Worm (Caenorhabditis elegans) whole organism, L4 larva: ENCODE results near the gene nap-1.
"Not testable (repeated sequence)": the region's sequence is repeated elsewhere in the genome, so short reads cannot be mapped to it uniquely, and the experiment has no call there.

ENCODE experiments used
- D1046.2 ChIP-seq: fragments of 200-800 bp; sonication (Bioruptor generic); IDR thresholded peaks from 2 replicates; pipeline ENCODE4 v1.3.6; 2022; ENCODE audit warnings: missing genetic modification characterization, missing compliant biosample characterization
- F44E2.7 ChIP-seq: fragments of 200-800 bp; sonication (Bioruptor generic); IDR thresholded peaks from 2 replicates; pipeline ENCODE4 v2.1.2; 2022; ENCODE audit warnings: missing genetic modification characterization, missing compliant biosample characterization
- T20F7.1 ChIP-seq: fragments of 200-800 bp; sonication (Bioruptor generic); optimal IDR thresholded peaks from 2 replicates; lab custom pipeline; 2018; ENCODE audit warnings: mild to moderate bottlenecking, missing genetic modification characterization, missing compliant biosample characterization
- Y105C5A.15 ChIP-seq: fragments of 200-800 bp; sonication (Bioruptor generic); IDR thresholded peaks from 2 replicates; pipeline ENCODE4 v1.3.6; 2022; ENCODE audit warnings: missing genetic modification characterization, missing compliant biosample characterization
- Y48G9A.11 ChIP-seq: fragments of 200-800 bp; sonication (Bioruptor generic); IDR thresholded peaks from 2 replicates; pipeline ENCODE4 v1.3.6; 2022; ENCODE audit warnings: missing genetic modification reagents, missing genetic modification characterization, missing compliant biosample characterization
- Y5F2A.4 ChIP-seq: fragments of 200-800 bp; sonication (Bioruptor generic); optimal IDR thresholded peaks from 2 replicates; lab custom pipeline; 2018; ENCODE audit warnings: mild to moderate bottlenecking, missing genetic modification characterization, missing compliant biosample characterization
- Y75B8A.6 ChIP-seq: fragments of 200-800 bp; sonication (Bioruptor generic); IDR thresholded peaks from 2 replicates; pipeline ENCODE4 v1.3.6; 2022; ENCODE audit warnings: missing genetic modification reagents, missing genetic modification characterization, missing compliant biosample characterization
- ZK337.2 ChIP-seq: fragments of 200-800 bp; sonication (Bioruptor generic); IDR thresholded peaks from 2 replicates; pipeline ENCODE4 v1.3.6; 2022; ENCODE audit warnings: missing genetic modification reagents, missing genetic modification characterization, missing compliant biosample characterization
- aha-1 ChIP-seq: fragments of 150-350 bp; peaks from one replicate; lab custom pipeline; 2014; ENCODE audit warnings: missing biosample characterization, missing genetic modification characterization
- arid-1 ChIP-seq: fragments of 200-800 bp; sonication (Bioruptor generic); conservative IDR thresholded peaks from 2 replicates; pipeline ENCODE4 v1.3.6; 2022; ENCODE audit warnings: missing genetic modification reagents, missing genetic modification characterization, missing compliant biosample characterization
- attf-4 ChIP-seq: sonication (generic microtip); optimal IDR thresholded peaks from 3 replicates; lab custom pipeline; 2017; ENCODE audit warnings: missing biosample characterization, missing genetic modification characterization
- ceh-44 ChIP-seq: fragments of 200-800 bp; sonication (Bioruptor generic); IDR thresholded peaks from 2 replicates; pipeline ENCODE4 v1.3.6; 2022; ENCODE audit warnings: missing genetic modification reagents, missing genetic modification characterization, missing compliant biosample characterization
- ces-1 ChIP-seq: fragments of 150-350 bp; sonication (generic microtip); optimal IDR thresholded peaks from 4 replicates; lab custom pipeline; 2014; ENCODE audit warnings: missing biosample characterization, missing genetic modification reagents, missing genetic modification characterization
- cey-2 ChIP-seq: sonication (generic microtip); optimal IDR thresholded peaks from 3 replicates; lab custom pipeline; 2017; ENCODE audit warnings: missing genetic modification characterization, mild to moderate bottlenecking, missing compliant biosample characterization, antibody characterized with exemption, borderline replicate concordance; ENCODE audit not compliant: insufficient read depth
- ctbp-1 ChIP-seq: fragments of 200-800 bp; sonication (Bioruptor generic); IDR thresholded peaks from 2 replicates; pipeline ENCODE4 v1.3.6; 2022; ENCODE audit warnings: missing genetic modification reagents, missing genetic modification characterization, missing compliant biosample characterization
- daf-12 ChIP-seq: fragments of 150-350 bp; optimal IDR thresholded peaks from 2 replicates; lab custom pipeline; 2014; ENCODE audit warnings: missing biosample characterization, missing genetic modification reagents, missing genetic modification characterization
- dmd-6 ChIP-seq: fragments of 200-800 bp; sonication (Bioruptor generic); IDR thresholded peaks from 2 replicates; pipeline ENCODE4 v1.3.6; 2022; ENCODE audit warnings: missing genetic modification reagents, missing genetic modification characterization, missing compliant biosample characterization
- dmd-8 ChIP-seq: fragments of 200-800 bp; sonication (Bioruptor generic); IDR thresholded peaks from 2 replicates; pipeline ENCODE4 v1.3.6; 2022; ENCODE audit warnings: missing genetic modification characterization, missing compliant biosample characterization
- egl-27 ChIP-seq: sonication (generic microtip); optimal IDR thresholded peaks from 3 replicates; lab custom pipeline; 2017; ENCODE audit warnings: missing biosample characterization, missing genetic modification reagents, missing genetic modification characterization
- egl-43 ChIP-seq: fragments of 200-800 bp; sonication (Bioruptor generic); IDR thresholded peaks from 2 replicates; pipeline ENCODE4 v1.3.6; 2022; ENCODE audit warnings: missing genetic modification reagents, missing genetic modification characterization, missing compliant biosample characterization
- fos-1 ChIP-seq: fragments of 150-350 bp; optimal IDR thresholded peaks from 2 replicates; lab custom pipeline; 2014; ENCODE audit warnings: missing biosample characterization, missing genetic modification characterization
- gei-8 ChIP-seq: fragments of 200-800 bp; sonication (Bioruptor generic); optimal IDR thresholded peaks from 2 replicates; lab custom pipeline; 2018; ENCODE audit warnings: mild to moderate bottlenecking, missing genetic modification characterization, missing compliant biosample characterization
- lim-7 ChIP-seq: fragments of 200-800 bp; sonication (Bioruptor generic); IDR thresholded peaks from 2 replicates; pipeline ENCODE4 v1.3.6; 2022; ENCODE audit warnings: missing genetic modification characterization, missing compliant biosample characterization
- lin-1 ChIP-seq: fragments of 200-800 bp; sonication (Bioruptor generic); IDR thresholded peaks from 2 replicates; pipeline ENCODE4 v1.3.6; 2022; ENCODE audit warnings: missing genetic modification reagents, missing genetic modification characterization, missing compliant biosample characterization
- lin-38 ChIP-seq: fragments of 200-800 bp; sonication (Bioruptor generic); IDR thresholded peaks from 2 replicates; pipeline ENCODE4 v1.3.6; 2022; ENCODE audit warnings: missing genetic modification reagents, missing genetic modification characterization, missing compliant biosample characterization
- lin-39 ChIP-seq: fragments of 150-350 bp; optimal IDR thresholded peaks from 2 replicates; lab custom pipeline; 2014; ENCODE audit warnings: missing biosample characterization, missing genetic modification reagents, missing genetic modification characterization
- madf-5 ChIP-seq, 2 experiments: fragments of 200-800 bp; sonication (Bioruptor generic); IDR thresholded peaks; 2 replicates each; pipeline ENCODE4 v1.3.6; 2022; ENCODE audit warnings: missing compliant biosample characterization in 2 of 2, missing genetic modification characterization in 2 of 2
- madf-9 ChIP-seq: fragments of 200-800 bp; sonication (Bioruptor generic); conservative IDR thresholded peaks from 2 replicates; pipeline ENCODE4 v1.3.6; 2022; ENCODE audit warnings: missing genetic modification reagents, missing genetic modification characterization, missing compliant biosample characterization
- mdt-29 ChIP-seq: fragments of 200-800 bp; sonication (Bioruptor generic); IDR thresholded peaks from 2 replicates; pipeline ENCODE4 v1.3.6; 2022; ENCODE audit warnings: missing genetic modification reagents, missing genetic modification characterization, missing compliant biosample characterization
- mxl-2 ChIP-seq: fragments of 200-800 bp; sonication (Bioruptor generic); conservative IDR thresholded peaks from 2 replicates; pipeline ENCODE4 v1.3.6; 2022; ENCODE audit warnings: missing genetic modification reagents, missing genetic modification characterization, missing compliant biosample characterization
- nhr-10 ChIP-seq: fragments of 150-350 bp; optimal IDR thresholded peaks from 2 replicates; lab custom pipeline; 2014; ENCODE audit warnings: missing biosample characterization, missing genetic modification characterization
- nhr-41 ChIP-seq: fragments of 200-800 bp; sonication (Bioruptor generic); IDR thresholded peaks from 2 replicates; pipeline ENCODE4 v1.3.6; 2022; ENCODE audit warnings: missing genetic modification reagents, missing genetic modification characterization, missing compliant biosample characterization
- nhr-48 ChIP-seq: sonication (generic microtip); optimal IDR thresholded peaks from 2 replicates; lab custom pipeline; 2016; ENCODE audit warnings: mild to moderate bottlenecking, missing genetic modification characterization, missing compliant biosample characterization
- nhr-76 ChIP-seq: fragments of 150-350 bp; optimal IDR thresholded peaks from 2 replicates; lab custom pipeline; 2014; ENCODE audit warnings: missing biosample characterization, missing genetic modification characterization
- pha-4 ChIP-seq, 2 experiments: fragments of 150-350 bp in 1 of 2; fragments of 200-800 bp in 1 of 2; sonication (Bioruptor generic) in 1 of 2; IDR thresholded peaks in 1 of 2; optimal IDR thresholded peaks in 1 of 2; 2 replicates each; pipeline versions ENCODE4 v1.3.6 to Lab custom; 2014 to 2022; ENCODE audit warnings: missing genetic modification characterization in 2 of 2, missing genetic modification reagents in 2 of 2, missing biosample characterization in 1 of 2, missing compliant biosample characterization in 1 of 2
- rbr-2 ChIP-seq: sonication (generic microtip); optimal IDR thresholded peaks from 2 replicates; lab custom pipeline; 2016; ENCODE audit warnings: missing genotype, missing genetic modification characterization, missing compliant biosample characterization
- saeg-2 ChIP-seq: fragments of 200-800 bp; sonication (Bioruptor generic); IDR thresholded peaks from 2 replicates; pipeline ENCODE4 v1.3.6; 2022; ENCODE audit warnings: missing genetic modification reagents, missing genetic modification characterization, missing compliant biosample characterization
- snpc-1.2 ChIP-seq: fragments of 200-800 bp; sonication (Bioruptor generic); IDR thresholded peaks from 2 replicates; pipeline ENCODE4 v1.3.6; 2022; ENCODE audit warnings: missing genetic modification reagents, missing genetic modification characterization, missing compliant biosample characterization
- snpc-4 ChIP-seq: fragments of 150-350 bp; optimal IDR thresholded peaks from 2 replicates; lab custom pipeline; 2014; ENCODE audit warnings: missing biosample characterization, missing genetic modification characterization
- tra-1 ChIP-seq: fragments of 200-800 bp; sonication (Bioruptor generic); IDR thresholded peaks from 2 replicates; pipeline ENCODE4 v1.3.6; 2022; ENCODE audit warnings: missing genetic modification reagents, missing genetic modification characterization, missing compliant biosample characterization
- vab-7 ChIP-seq: fragments of 200-800 bp; sonication (Bioruptor generic); IDR thresholded peaks from 2 replicates; pipeline ENCODE4 v1.3.6; 2022; ENCODE audit warnings: missing genetic modification reagents, missing genetic modification characterization, missing compliant biosample characterization
- zfp-3 ChIP-seq: fragments of 200-800 bp; sonication (Bioruptor generic); conservative IDR thresholded peaks from 2 replicates; pipeline ENCODE4 v1.3.6; 2022; ENCODE audit warnings: missing genetic modification reagents, missing genetic modification characterization, missing compliant biosample characterization
- zip-2 ChIP-seq: fragments of 150-350 bp; optimal IDR thresholded peaks from 2 replicates; lab custom pipeline; 2014; ENCODE audit warnings: missing biosample characterization, missing genetic modification characterization
- ztf-7 ChIP-seq: fragments of 150-350 bp; optimal IDR thresholded peaks from 2 replicates; lab custom pipeline; 2014; ENCODE audit warnings: missing biosample characterization, missing genetic modification characterization

The nap-1 gene

DNA sequence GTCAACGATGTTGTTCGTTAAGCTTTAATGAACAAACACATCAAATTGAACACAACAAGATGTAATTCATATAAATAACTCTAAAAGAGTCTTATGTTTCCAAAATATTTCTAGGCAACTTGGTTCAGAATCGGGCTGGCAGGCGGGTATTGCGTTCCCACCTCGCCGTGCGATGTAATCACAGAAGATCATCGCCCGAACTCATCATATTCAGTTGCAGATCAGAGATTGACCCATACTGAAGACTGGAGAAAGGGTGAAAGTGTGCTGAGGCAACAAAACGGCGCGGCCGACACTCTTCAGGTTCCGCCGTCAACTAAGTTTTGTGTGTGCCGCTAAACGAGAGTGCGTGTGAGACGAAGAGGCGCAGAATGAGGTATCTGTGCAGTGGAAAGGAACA, 49.4 kb upstream of the nap-1 start (continued):
- TF ChIP-seq lin-39 (tag; lab: Kevin White, UChicago), result no peak
- TF ChIP-seq T20F7.1 (GFP tag; lab: Kevin White, UChicago), result peak; percentile 9
- TF ChIP-seq snpc-1.2 (GFP tag; lab: Robert Waterston, UW), result peak; percentile 95
- peak; percentile 65 for TF ChIP-seq ztf-7
- TF ChIP-seq cey-2 (tag; lab: Kevin White, UChicago), result no peak
- peak; percentile 83 for TF ChIP-seq dmd-6 (GFP tag; lab: Robert Waterston, UW)

DNA sequence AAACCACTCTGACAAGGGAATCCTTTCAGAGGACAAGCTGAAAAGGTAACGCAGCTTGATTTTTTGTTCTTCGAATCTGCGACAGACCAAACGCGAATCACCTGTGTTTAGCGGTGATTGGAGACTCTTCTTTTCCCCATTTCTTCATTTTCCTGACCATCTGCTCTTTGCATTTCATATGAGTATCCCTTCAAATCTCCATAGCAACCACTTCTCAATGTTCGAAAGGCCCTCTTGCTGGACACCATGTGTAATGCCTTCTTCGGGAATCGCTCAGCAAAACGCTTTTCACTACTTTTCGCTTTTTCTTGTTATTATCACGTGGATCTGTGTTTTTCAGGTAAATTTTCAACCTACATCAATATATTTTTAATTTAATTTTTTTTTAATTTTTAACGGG, 47.4 kb upstream of the nap-1 start, which contains the start of the genes T26A8.3 and tmem-231:
Gene T26A8.3, minus strand, starts transcription at position 101 of the 400 bp plus-strand sequence.
Gene tmem-231, plus strand, starts transcription at position 249 of the 400 bp plus-strand sequence.
- TF ChIP-seq zfp-3 (GFP tag; lab: Robert Waterston, UW) (no peak), Y48G9A.11 (GFP tag; lab: Robert Waterston, UW) (no peak), ces-1 (GFP tag; lab: Kevin White, UChicago) (no peak), nhr-76 (no peak)

DNA sequence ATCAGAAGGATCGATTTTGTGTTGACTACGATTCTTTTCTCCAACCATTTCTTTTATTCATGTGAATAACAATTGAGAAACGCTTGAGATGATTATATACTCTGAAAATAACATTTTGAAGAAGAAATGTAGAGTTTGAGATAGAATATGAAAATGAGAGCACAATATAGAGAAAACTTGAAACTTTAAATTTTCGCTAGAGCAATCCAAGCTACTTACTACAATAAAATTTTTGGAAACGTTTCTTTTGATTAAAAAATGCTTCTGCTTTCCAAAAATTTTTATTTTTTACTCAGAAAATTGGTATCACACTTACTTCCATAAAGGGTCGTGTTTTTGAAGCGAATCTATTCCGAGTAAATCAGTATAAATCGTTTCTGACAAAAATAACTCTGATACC, 41.8 kb upstream of the nap-1 start, which contains the start of gene M116.5:
Gene M116.5, minus strand, starts transcription at position 101 of the 400 bp plus-strand sequence.
- no peak for TF ChIP-seq nhr-10
- no peak for TF ChIP-seq F44E2.7
- no peak for TF ChIP-seq Y5F2A.4
- no peak for TF ChIP-seq nhr-48
- no peak for TF ChIP-seq attf-4 (tag; lab: Kevin White, UChicago)
- TF ChIP-seq snpc-4, result no peak
- no peak for TF ChIP-seq egl-43 (GFP tag; lab: Robert Waterston, UW)
- no peak for TF ChIP-seq daf-12 (tag; lab: Kevin White, UChicago)
- TF ChIP-seq madf-5 (GFP tag; IDR thresholded peaks at IDR 0.05; lab: Robert Waterston, UW), result no peak
- no peak for TF ChIP-seq rbr-2 (tag; lab: Kevin White, UChicago)
- no peak for TF ChIP-seq mxl-2 (GFP tag; lab: Robert Waterston, UW)
- TF ChIP-seq zip-2 (tag; lab: Kevin White, UChicago), result no peak
- no peak for TF ChIP-seq Y75B8A.6 (GFP tag; lab: Robert Waterston, UW)
- no peak for TF ChIP-seq egl-27
- no peak for TF ChIP-seq gei-8 (GFP tag; lab: Kevin White, UChicago)
- no peak for TF ChIP-seq fos-1 (tag; lab: Kevin White, UChicago)

DNA sequence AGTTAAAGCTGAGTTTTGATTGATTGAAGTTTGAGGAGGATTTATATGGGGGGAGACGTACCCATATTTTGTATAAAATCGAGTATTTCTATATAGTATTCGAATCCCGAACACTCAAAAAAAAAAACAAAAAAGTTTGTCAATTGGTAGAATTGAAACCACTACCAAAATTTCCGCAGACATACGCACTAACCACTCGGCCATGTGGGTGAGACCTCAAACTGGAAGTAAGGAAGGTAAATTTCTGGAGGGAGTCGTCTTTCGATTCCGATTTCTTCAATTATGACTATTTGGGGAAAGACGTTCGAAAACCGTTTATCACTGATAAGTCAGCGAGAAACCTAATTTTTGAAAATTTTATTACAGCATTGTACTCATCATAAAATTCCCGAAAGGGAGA, 33.4 kb upstream of the nap-1 start:
- TF ChIP-seq mdt-29, result peak; percentile 40; the same call in 1 of the 2 replicates
- peak; percentile 63 for TF ChIP-seq lin-1 (GFP tag; lab: Robert Waterston, UW)
- TF ChIP-seq pha-4 (GFP tag; IDR thresholded peaks at IDR 0.05; lab: Robert Waterston, UW), result peak; percentile 80; the same call in 1 of the 2 replicates
- TF ChIP-seq pha-4 (tag; optimal IDR thresholded peaks at IDR 0.05; lab: Kevin White, UChicago), result not testable (repeated sequence)
- TF ChIP-seq arid-1 (GFP tag; lab: Robert Waterston, UW), result peak; percentile 81
- TF ChIP-seq egl-43 (GFP tag; lab: Robert Waterston, UW), result peak; percentile 86
- TF ChIP-seq madf-9 (GFP tag; lab: Robert Waterston, UW), result peak; percentile 67
- 0 out of 2 replicates have a peak, but pooled peaks have one; percentile 19 for TF ChIP-seq F44E2.7
- TF ChIP-seq lin-38 (GFP tag; lab: Robert Waterston, UW), result peak; percentile 71
- TF ChIP-seq saeg-2 (GFP tag; lab: Robert Waterston, UW), result 0 out of 2 replicates have a peak, but pooled peaks have one; percentile 20
- TF ChIP-seq vab-7 (GFP tag; lab: Robert Waterston, UW), result peak; percentile 71
- TF ChIP-seq ctbp-1 (GFP tag; lab: Robert Waterston, UW), result peak; percentile 69
- TF ChIP-seq aha-1 (tag; lab: Kevin White, UChicago), result peak; percentile 5
- TF ChIP-seq Y105C5A.15 (GFP tag; lab: Robert Waterston, UW), result peak; percentile 78; the same call in 1 of the 2 replicates
- 0 out of 2 replicates have a peak, but pooled peaks have one; percentile 35 for TF ChIP-seq tra-1
- TF ChIP-seq snpc-1.2 (GFP tag; lab: Robert Waterston, UW), result peak; percentile 72; the same call in 1 of the 2 replicates
- TF ChIP-seq ZK337.2 (GFP tag; lab: Robert Waterston, UW), result peak; percentile 78
- TF ChIP-seq ceh-44 (GFP tag; lab: Robert Waterston, UW), result peak; percentile 66; the same call in 1 of the 2 replicates
- TF ChIP-seq dmd-6 (GFP tag; lab: Robert Waterston, UW), result peak; percentile 36; the same call in 1 of the 2 replicates
- 0 out of 4 replicates have a peak, but pooled peaks of 1 of the 2 experiments have one; percentile 58 for TF ChIP-seq madf-5 (GFP tag; IDR thresholded peaks at IDR 0.05; lab: Robert Waterston, UW)
- peak; percentile 67 for TF ChIP-seq nhr-41
- TF ChIP-seq Y48G9A.11 (GFP tag; lab: Robert Waterston, UW), result peak; percentile 50
- TF ChIP-seq D1046.2 (GFP tag; lab: Robert Waterston, UW), result peak; percentile 88; the same call in 1 of the 2 replicates
- peak; percentile 95 for TF ChIP-seq dmd-8
- TF ChIP-seq lim-7 (GFP tag; lab: Robert Waterston, UW), result peak; percentile 92
